Worm (Caenorhabditis elegans) whole organism, L2 larva: ENCODE measurements around the gene frpr-3.

Experiments used
- C34F6.9 ChIP-seq: fragments of 150-350 bp; optimal IDR thresholded peaks from 2 replicates; lab custom pipeline; 2014; ENCODE audit warnings: missing biosample characterization, missing genetic modification characterization
- F13H6.1 ChIP-seq: sonication (generic microtip); optimal IDR thresholded peaks from 2 replicates; lab custom pipeline; 2016; ENCODE audit warnings: missing genetic modification characterization, missing compliant biosample characterization
- Y55F3AM.14 ChIP-seq: fragments of 200-800 bp; sonication (Bioruptor generic); optimal IDR thresholded peaks from 2 replicates; lab custom pipeline; 2018; ENCODE audit warnings: mild to moderate bottlenecking, missing genetic modification characterization, missing compliant biosample characterization
- alr-1 ChIP-seq: fragments of 150-350 bp; optimal IDR thresholded peaks from 2 replicates; lab custom pipeline; 2014; ENCODE audit warnings: missing biosample characterization, missing genetic modification characterization
- aly-2 ChIP-seq: fragments of 150-350 bp; optimal IDR thresholded peaks from 2 replicates; lab custom pipeline; 2014; ENCODE audit warnings: missing biosample characterization, missing genetic modification characterization
- ama-1 ChIP-seq: fragments of 150-350 bp; optimal IDR thresholded peaks from 2 replicates; lab custom pipeline; 2018; ENCODE audit warnings: inconsistent platforms
- ceh-16 ChIP-seq: fragments of 150-350 bp; optimal IDR thresholded peaks from 2 replicates; lab custom pipeline; 2014; ENCODE audit warnings: missing biosample characterization, missing genetic modification characterization
- ceh-82 ChIP-seq: fragments of 150-350 bp; optimal IDR thresholded peaks from 2 replicates; lab custom pipeline; 2014; ENCODE audit warnings: missing biosample characterization, missing genetic modification characterization
- crh-2 ChIP-seq: sonication (generic microtip); optimal IDR thresholded peaks from 2 replicates; lab custom pipeline; 2017; ENCODE audit warnings: missing biosample characterization, missing genetic modification characterization
- dmd-4 ChIP-seq: sonication (generic microtip); optimal IDR thresholded peaks from 2 replicates; lab custom pipeline; 2017; ENCODE audit warnings: missing biosample characterization, missing genetic modification characterization
- egl-27 ChIP-seq: sonication (generic microtip); optimal IDR thresholded peaks from 3 replicates; lab custom pipeline; 2017; ENCODE audit warnings: missing biosample characterization, missing genetic modification reagents, missing genetic modification characterization
- fos-1 ChIP-seq: fragments of 150-350 bp; optimal IDR thresholded peaks from 2 replicates; lab custom pipeline; 2014; ENCODE audit warnings: missing biosample characterization, missing genetic modification characterization
- gmeb-1 ChIP-seq: fragments of 150-350 bp; optimal IDR thresholded peaks from 2 replicates; lab custom pipeline; 2014; ENCODE audit warnings: missing biosample characterization, missing genetic modification characterization
- lin-11 ChIP-seq: fragments of 150-350 bp; sonication (generic microtip); optimal IDR thresholded peaks from 2 replicates; lab custom pipeline; 2014; ENCODE audit warnings: missing biosample characterization, missing genetic modification characterization, inconsistent platforms, mixed read lengths
- lin-13 ChIP-seq: fragments of 150-350 bp; optimal IDR thresholded peaks from 2 replicates; lab custom pipeline; 2014; ENCODE audit warnings: missing biosample characterization, missing genetic modification reagents, missing genetic modification characterization
- lin-39 ChIP-seq: fragments of 150-350 bp; optimal IDR thresholded peaks from 2 replicates; lab custom pipeline; 2014; ENCODE audit warnings: missing biosample characterization, missing genetic modification reagents, missing genetic modification characterization
- lsy-2 ChIP-seq, 2 experiments: fragments of 150-350 bp in 1 of 2; sonication (generic microtip) in 1 of 2; optimal IDR thresholded peaks; 2 replicates each; lab custom pipeline; 2014 to 2017; ENCODE audit warnings: missing biosample characterization in 2 of 2, missing genetic modification characterization in 2 of 2
- nhr-10 ChIP-seq: sonication (generic microtip); optimal IDR thresholded peaks from 2 replicates; lab custom pipeline; 2017; ENCODE audit warnings: missing biosample characterization, missing genetic modification characterization
- nhr-12 ChIP-seq: fragments of 150-350 bp; optimal IDR thresholded peaks from 2 replicates; lab custom pipeline; 2014; ENCODE audit warnings: missing biosample characterization, missing genetic modification characterization
- nhr-129 ChIP-seq: fragments of 150-350 bp; optimal IDR thresholded peaks from 2 replicates; lab custom pipeline; 2014; ENCODE audit warnings: missing biosample characterization, missing genetic modification characterization
- nhr-21 ChIP-seq: fragments of 150-350 bp; optimal IDR thresholded peaks from 2 replicates; lab custom pipeline; 2014; ENCODE audit warnings: missing biosample characterization, missing genetic modification characterization
- nhr-25 ChIP-seq: fragments of 150-350 bp; sonication (generic microtip); optimal IDR thresholded peaks from 3 replicates; lab custom pipeline; 2014; ENCODE audit warnings: missing biosample characterization, missing genetic modification characterization
- peb-1 ChIP-seq: fragments of 150-350 bp; optimal IDR thresholded peaks from 2 replicates; lab custom pipeline; 2014; ENCODE audit warnings: missing biosample characterization, missing genetic modification characterization
- skn-1 ChIP-seq: sonication (generic microtip); optimal IDR thresholded peaks from 2 replicates; lab custom pipeline; 2017; ENCODE audit warnings: missing biosample characterization, missing genetic modification characterization
- sma-3 ChIP-seq: sonication (generic microtip); optimal IDR thresholded peaks from 2 replicates; lab custom pipeline; 2016; ENCODE audit warnings: missing genetic modification reagents, missing genetic modification characterization, missing compliant biosample characterization
- sma-9 ChIP-seq, 2 experiments: fragments of 150-350 bp in 1 of 2; sonication (generic microtip) in 1 of 2; optimal IDR thresholded peaks; 2 replicates each; lab custom pipeline; 2014 to 2016; ENCODE audit warnings: missing genetic modification characterization in 2 of 2, mild to moderate bottlenecking in 1 of 2, missing biosample characterization in 1 of 2, missing compliant biosample characterization in 1 of 2, missing genetic modification reagents in 1 of 2, moderate library complexity in 1 of 2
- unc-39 ChIP-seq: fragments of 150-350 bp; optimal IDR thresholded peaks from 2 replicates; lab custom pipeline; 2014; ENCODE audit warnings: missing biosample characterization, missing genetic modification characterization
- unc-55 ChIP-seq: fragments of 150-350 bp; sonication (generic microtip); optimal IDR thresholded peaks from 3 replicates; lab custom pipeline; 2014; ENCODE audit warnings: missing biosample characterization, missing genetic modification reagents, missing genetic modification characterization
- zag-1 ChIP-seq: fragments of 150-350 bp; optimal IDR thresholded peaks from 2 replicates; lab custom pipeline; 2014; ENCODE audit warnings: missing biosample characterization, missing genetic modification characterization
- ztf-4 ChIP-seq: fragments of 150-350 bp; optimal IDR thresholded peaks from 2 replicates; lab custom pipeline; 2014; ENCODE audit warnings: missing biosample characterization, missing genetic modification characterization

frpr-3 gene

ce11 chrV:7809320-7810256 is 38.5 kb downstream of the frpr-3 start, which contains the start of gene ZK742.3:
ZK742.3 (minus strand) TSS chrV:7809912.
- peak; percentile 47 for TF ChIP-seq sma-9 (GFP tag; optimal IDR thresholded peaks at IDR 0.05; lab: Kevin White, UChicago)
- no peak for TF ChIP-seq sma-9 (tag; optimal IDR thresholded peaks at IDR 0.05; lab: Kevin White, UChicago)
- TF ChIP-seq crh-2 (tag; lab: Kevin White, UChicago) = peak; percentile 19
- TF ChIP-seq nhr-21 = no peak
- TF ChIP-seq fos-1 (tag; lab: Kevin White, UChicago) = peak; percentile 65
- TF ChIP-seq sma-3 (GFP tag; lab: Kevin White, UChicago) = no peak
- peak; percentile 12 for TF ChIP-seq nhr-129 (tag; lab: Kevin White, UChicago)
- TF ChIP-seq, all 48 proteins: peak for 4

DNA sequence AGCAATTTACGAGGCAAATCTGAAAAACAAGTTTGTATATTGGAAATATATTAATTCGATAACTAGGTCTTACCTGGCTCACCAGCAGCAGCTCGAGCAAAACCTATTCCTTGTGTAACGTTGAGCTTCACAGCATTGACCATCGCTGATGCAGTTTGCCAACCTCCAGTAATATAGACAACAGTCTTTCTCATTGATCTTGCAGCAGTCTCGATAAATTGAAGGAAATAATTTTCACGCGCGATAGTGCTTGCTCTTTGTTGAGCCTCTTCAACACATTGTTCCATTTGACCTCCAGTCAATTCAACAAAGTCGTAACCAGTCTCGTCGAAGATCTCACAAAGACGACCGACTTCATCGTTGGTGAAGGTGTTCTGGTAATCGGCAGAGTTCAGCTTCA is 39.5 kb downstream of the frpr-3 start:
- TF ChIP-seq unc-55 (GFP tag; lab: Kevin White, UChicago) (no peak), nhr-10 (tag; lab: Kevin White, UChicago) (no peak), nhr-25 (no peak), nhr-12 (tag; lab: Kevin White, UChicago) (no peak), skn-1 (no peak), dmd-4 (tag; lab: Kevin White, UChicago) (no peak), sma-3 (GFP tag; lab: Kevin White, UChicago) (no peak), egl-27 (no peak), F13H6.1 (tag; lab: Kevin White, UChicago) (no peak), aly-2 (tag; lab: Kevin White, UChicago) (no peak)

- TF ChIP-seq lin-13 (no peak), sma-9 (GFP tag; optimal IDR thresholded peaks at IDR 0.05; lab: Kevin White, UChicago) (peak; percentile 24), sma-9 (tag; optimal IDR thresholded peaks at IDR 0.05; lab: Kevin White, UChicago) (no peak)
Measured at ce11 chrV:7811758-7812157, 40.7 kb downstream of the frpr-3 start, which contains the start of gene ZK742.4. ZK742.4 (minus strand) TSS chrV:7811792.

DNA sequence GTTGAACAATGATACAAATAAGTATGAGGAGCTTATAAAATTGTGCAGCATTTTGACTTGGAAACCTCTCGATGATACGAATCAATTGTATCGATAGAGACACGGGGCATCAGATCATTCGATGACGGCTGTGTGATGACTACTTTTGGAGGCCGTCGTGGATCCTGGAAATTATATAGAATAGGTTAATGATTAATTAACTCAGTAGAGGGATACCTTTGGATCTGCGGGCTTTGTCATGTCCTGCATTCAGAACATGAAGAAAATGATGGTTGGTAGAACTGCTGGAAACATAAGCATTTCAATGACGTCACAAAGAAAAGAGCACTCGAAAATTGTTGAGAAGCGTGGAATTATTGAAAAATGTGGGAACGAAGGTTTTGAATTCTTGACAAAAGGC is 43.5 kb downstream of the frpr-3 start, which contains the start of gene ZK742.6:
Gene ZK742.6, minus strand, starts transcription at position 342 of the 400 bp plus-strand sequence.
- TF ChIP-seq lin-13 (no peak), lsy-2 (tag; optimal IDR thresholded peaks at IDR 0.05; lab: Kevin White, UChicago) (no peak), peb-1 (tag; lab: Kevin White, UChicago) (no peak), sma-3 (GFP tag; lab: Kevin White, UChicago) (no peak), unc-39 (tag; lab: Kevin White, UChicago) (no peak), nhr-12 (tag; lab: Kevin White, UChicago) (no peak), ceh-82 (tag; lab: Kevin White, UChicago) (no peak), C34F6.9 (tag; lab: Kevin White, UChicago) (no peak), nhr-10 (tag; lab: Kevin White, UChicago) (no peak), Y55F3AM.14 (no peak), zag-1 (no peak), nhr-25 (no peak)
- TF ChIP-seq, all 48 proteins: peak for 0

- no peak for TF ChIP-seq lin-11 (tag; lab: Kevin White, UChicago)
- no peak for TF ChIP-seq dmd-4 (tag; lab: Kevin White, UChicago)
- no peak for TF ChIP-seq ama-1 (lab: Kevin White, UChicago)
- TF ChIP-seq gmeb-1 (tag; lab: Kevin White, UChicago) = no peak
- no peak for TF ChIP-seq ztf-4 (tag; lab: Kevin White, UChicago)
- TF ChIP-seq peb-1 (tag; lab: Kevin White, UChicago) = no peak
- TF ChIP-seq alr-1 = no peak
- TF ChIP-seq nhr-25 = no peak
Measured at ce11 chrV:7816486-7816885, 45.4 kb downstream of the frpr-3 start.

- TF ChIP-seq ceh-16 (tag; lab: Kevin White, UChicago) (no peak), sma-9 (GFP tag; optimal IDR thresholded peaks at IDR 0.05; lab: Kevin White, UChicago) (no peak), sma-9 (tag; optimal IDR thresholded peaks at IDR 0.05; lab: Kevin White, UChicago) (no peak), C34F6.9 (tag; lab: Kevin White, UChicago) (peak; percentile 13), unc-55 (GFP tag; lab: Kevin White, UChicago) (peak; percentile 21), peb-1 (tag; lab: Kevin White, UChicago) (no peak), lin-39 (tag; lab: Kevin White, UChicago) (no peak)
- TF ChIP-seq, all 48 proteins: peak for 2
Measured at ce11 chrV:7819585-7819984, 48.5 kb downstream of the frpr-3 start.
